Fruit fly (Drosophila melanogaster): ENCODE measurements around the gene CG18810.

- TF ChIP-seq CG8478 (optimal IDR thresholded peaks at IDR 0.05) (no peak), CTCF (optimal IDR thresholded peaks at IDR 0.05) (peak in 1 of 2 experiments; percentile 26)
Observed at dm6 chr2L:20647240-20647908, 1.3 kb upstream of the CG18810 start.

All from S2 (cell line).